Worm (Caenorhabditis elegans) whole organism, mixed stage, embryonic: Measurements from ENCODE around the gene R07C3.3.

ENCODE experiments used
- M03D4.4 ChIP-seq: sonication (generic microtip); optimal IDR thresholded peaks from 2 replicates; lab custom pipeline; 2017; ENCODE audit warnings: mild to moderate bottlenecking, missing genetic modification characterization, missing compliant biosample characterization
- bed-3 ChIP-seq: fragments of 200-800 bp; sonication (Bioruptor generic); optimal IDR thresholded peaks from 3 replicates; lab custom pipeline; 2018; ENCODE audit warnings: mild to moderate bottlenecking, missing genetic modification characterization, moderate library complexity, missing compliant biosample characterization
- blmp-1 ChIP-seq: fragments of 150-350 bp; optimal IDR thresholded peaks from 2 replicates; lab custom pipeline; 2014; ENCODE audit warnings: missing biosample characterization, missing genetic modification characterization
- ceh-39 ChIP-seq: fragments of 150-350 bp; optimal IDR thresholded peaks from 2 replicates; lab custom pipeline; 2014; ENCODE audit warnings: missing biosample characterization, missing genetic modification characterization
- ceh-43 ChIP-seq: fragments of 200-800 bp; sonication (Bioruptor generic); optimal IDR thresholded peaks from 2 replicates; lab custom pipeline; 2018; ENCODE audit warnings: mild to moderate bottlenecking, missing genetic modification characterization, moderate library complexity, missing compliant biosample characterization
- ceh-83 ChIP-seq: fragments of 200-800 bp; sonication (Bioruptor generic); optimal IDR thresholded peaks from 2 replicates; lab custom pipeline; 2018; ENCODE audit warnings: mild to moderate bottlenecking, missing genetic modification characterization, missing compliant biosample characterization
- ces-1 ChIP-seq: fragments of 150-350 bp; optimal IDR thresholded peaks from 2 replicates; lab custom pipeline; 2014; ENCODE audit warnings: missing biosample characterization, missing genetic modification reagents, missing genetic modification characterization
- cnd-1 ChIP-seq: fragments of 200-800 bp; sonication (Bioruptor generic); optimal IDR thresholded peaks from 2 replicates; lab custom pipeline; 2018; ENCODE audit warnings: mild to moderate bottlenecking, missing genetic modification characterization, missing compliant biosample characterization
- drap-1 ChIP-seq: fragments of 200-800 bp; sonication (Bioruptor generic); optimal IDR thresholded peaks from 3 replicates; lab custom pipeline; 2018; ENCODE audit warnings: mild to moderate bottlenecking, missing genetic modification characterization, missing compliant biosample characterization
- elt-1 ChIP-seq: sonication (generic microtip); optimal IDR thresholded peaks from 2 replicates; lab custom pipeline; 2017; ENCODE audit warnings: missing genetic modification characterization, mild to moderate bottlenecking, missing compliant biosample characterization, antibody characterized with exemption, moderate library complexity, borderline replicate concordance; ENCODE audit not compliant: insufficient read depth
- elt-3 ChIP-seq: fragments of 150-350 bp; optimal IDR thresholded peaks from 2 replicates; lab custom pipeline; 2014; ENCODE audit warnings: missing biosample characterization, missing genetic modification characterization
- flh-1 ChIP-seq: fragments of 200-800 bp; sonication (Bioruptor generic); optimal IDR thresholded peaks from 2 replicates; lab custom pipeline; 2018; ENCODE audit warnings: mild to moderate bottlenecking, missing genetic modification characterization, moderate library complexity, missing compliant biosample characterization
- ham-2 ChIP-seq: fragments of 200-800 bp; sonication (Bioruptor generic); optimal IDR thresholded peaks from 2 replicates; lab custom pipeline; 2018; ENCODE audit warnings: mild to moderate bottlenecking, missing genetic modification characterization, missing compliant biosample characterization
- hlh-1 ChIP-seq: fragments of 150-350 bp; optimal IDR thresholded peaks from 2 replicates; lab custom pipeline; 2014; ENCODE audit warnings: missing biosample characterization, missing genetic modification reagents, missing genetic modification characterization
- lin-13 ChIP-seq: fragments of 150-350 bp; optimal IDR thresholded peaks from 2 replicates; lab custom pipeline; 2014; ENCODE audit warnings: missing biosample characterization, missing genetic modification characterization
- lin-32 ChIP-seq: fragments of 200-800 bp; sonication (Bioruptor generic); optimal IDR thresholded peaks from 2 replicates; lab custom pipeline; 2018; ENCODE audit warnings: mild to moderate bottlenecking, missing genetic modification characterization, missing compliant biosample characterization
- lsy-2 ChIP-seq: fragments of 150-350 bp; optimal IDR thresholded peaks from 2 replicates; lab custom pipeline; 2014; ENCODE audit warnings: missing biosample characterization, missing genetic modification characterization
- mab-5 ChIP-seq: fragments of 150-350 bp; optimal IDR thresholded peaks from 2 replicates; lab custom pipeline; 2014; ENCODE audit warnings: missing biosample characterization, missing genetic modification characterization
- mep-1 ChIP-seq: fragments of 150-350 bp; optimal IDR thresholded peaks from 2 replicates; lab custom pipeline; 2017; ENCODE audit warnings: missing biosample characterization, missing genetic modification reagents, missing genetic modification characterization, inconsistent platforms
- mls-2 ChIP-seq: sonication (generic microtip); optimal IDR thresholded peaks from 2 replicates; lab custom pipeline; 2016; ENCODE audit warnings: mild to moderate bottlenecking, missing genetic modification characterization, moderate library complexity, missing compliant biosample characterization
- nhr-12 ChIP-seq: fragments of 150-350 bp; optimal IDR thresholded peaks from 2 replicates; lab custom pipeline; 2014; ENCODE audit warnings: missing biosample characterization, missing genetic modification characterization
- nhr-2 ChIP-seq: fragments of 150-350 bp; optimal IDR thresholded peaks from 2 replicates; lab custom pipeline; 2014; ENCODE audit warnings: missing biosample characterization, missing genetic modification characterization
- nhr-237 ChIP-seq: fragments of 150-350 bp; optimal IDR thresholded peaks from 2 replicates; lab custom pipeline; 2014; ENCODE audit warnings: missing biosample characterization, missing genetic modification characterization
- nhr-28 ChIP-seq: fragments of 150-350 bp; optimal IDR thresholded peaks from 2 replicates; lab custom pipeline; 2014; ENCODE audit warnings: missing biosample characterization, missing genetic modification characterization
- nhr-76 ChIP-seq: sonication (generic microtip); optimal IDR thresholded peaks from 2 replicates; lab custom pipeline; 2017; ENCODE audit warnings: missing biosample characterization, missing genetic modification characterization
- pha-4 ChIP-seq: fragments of 150-350 bp; optimal IDR thresholded peaks from 2 replicates; lab custom pipeline; 2018; ENCODE audit warnings: missing biosample characterization, missing genetic modification reagents, missing genetic modification characterization
- sem-2 ChIP-seq: fragments of 200-800 bp; sonication (Bioruptor generic); optimal IDR thresholded peaks from 2 replicates; lab custom pipeline; 2018; ENCODE audit warnings: mild to moderate bottlenecking, missing genetic modification characterization, missing compliant biosample characterization
- snpc-4 ChIP-seq: fragments of 150-350 bp; optimal IDR thresholded peaks from 2 replicates; lab custom pipeline; 2014; ENCODE audit warnings: missing biosample characterization, missing genetic modification characterization
- sptf-1 ChIP-seq: sonication (generic microtip); optimal IDR thresholded peaks from 2 replicates; lab custom pipeline; 2017; ENCODE audit warnings: mild to moderate bottlenecking, missing genetic modification characterization, moderate library complexity, missing compliant biosample characterization
- tbx-8 ChIP-seq: fragments of 200-800 bp; sonication (Bioruptor generic); optimal IDR thresholded peaks from 2 replicates; lab custom pipeline; 2018; ENCODE audit warnings: mild to moderate bottlenecking, missing genetic modification characterization, moderate library complexity, missing compliant biosample characterization
- unc-120 ChIP-seq: sonication (generic microtip); optimal IDR thresholded peaks from 2 replicates; lab custom pipeline; 2017; ENCODE audit warnings: missing genetic modification characterization, missing compliant biosample characterization; ENCODE audit not compliant: poor library complexity, severe bottlenecking
- unc-39 ChIP-seq: fragments of 150-350 bp; optimal IDR thresholded peaks from 2 replicates; lab custom pipeline; 2014; ENCODE audit warnings: missing biosample characterization, missing genetic modification characterization
- unc-62 ChIP-seq: fragments of 150-350 bp; optimal IDR thresholded peaks from 2 replicates; lab custom pipeline; 2014; ENCODE audit warnings: missing biosample characterization, missing genetic modification reagents, missing genetic modification characterization
- zip-8 ChIP-seq: fragments of 150-350 bp; optimal IDR thresholded peaks from 2 replicates; lab custom pipeline; 2014; ENCODE audit warnings: missing biosample characterization, missing genetic modification characterization
- ztf-11 ChIP-seq: fragments of 150-350 bp; optimal IDR thresholded peaks from 2 replicates; lab custom pipeline; 2014; ENCODE audit warnings: missing biosample characterization, missing genetic modification characterization

Gene R07C3.3

ce11 chrII:937265-937664 is 1.4 kb upstream of the R07C3.3 start (continued):
- TF ChIP-seq unc-120 (tag; lab: Kevin White, UChicago) (no peak), lsy-2 (no peak), ham-2 (no peak), mab-5 (tag; lab: Kevin White, UChicago) (no peak)

ce11 chrII:940779-941178 is 2.1 kb downstream of the R07C3.3 start, which contains the start of gene fbxc-36:
Gene fbxc-36, plus strand, starts transcription at chrII:940983.
- TF ChIP-seq ham-2: no peak
- TF ChIP-seq sptf-1 (tag; lab: Kevin White, UChicago): peak; percentile 45
- no peak for TF ChIP-seq hlh-1 (tag; lab: Kevin White, UChicago)
- no peak for TF ChIP-seq bed-3
- TF ChIP-seq unc-120 (tag; lab: Kevin White, UChicago): no peak
- no peak for TF ChIP-seq lin-32 (GFP tag; lab: Kevin White, UChicago)
- no peak for TF ChIP-seq nhr-28 (tag; lab: Kevin White, UChicago)
- TF ChIP-seq lin-13: no peak
- TF ChIP-seq ces-1 (GFP tag; lab: Kevin White, UChicago): no peak
- no peak for TF ChIP-seq elt-1 (tag; lab: Kevin White, UChicago)
- peak; percentile 60 for TF ChIP-seq nhr-2
- TF ChIP-seq cnd-1 (tag; lab: Kevin White, UChicago): peak; percentile 14
- no peak for TF ChIP-seq mab-5 (tag; lab: Kevin White, UChicago)
- TF ChIP-seq tbx-8 (GFP tag; lab: Kevin White, UChicago): no peak
- no peak for TF ChIP-seq blmp-1 (tag; lab: Kevin White, UChicago)
- TF ChIP-seq ceh-83: no peak
- TF ChIP-seq unc-62 (GFP tag; lab: Kevin White, UChicago): no peak
- no peak for TF ChIP-seq pha-4
- no peak for TF ChIP-seq nhr-237
- no peak for TF ChIP-seq ceh-43 (GFP tag; lab: Kevin White, UChicago)
- peak; percentile 12 for TF ChIP-seq ceh-39 (tag; lab: Kevin White, UChicago)
- no peak for TF ChIP-seq ztf-11 (tag; lab: Kevin White, UChicago)
- no peak for TF ChIP-seq mls-2
- TF ChIP-seq snpc-4 (tag; lab: Kevin White, UChicago): no peak
- TF ChIP-seq mep-1 (tag; lab: Kevin White, UChicago): no peak
- no peak for TF ChIP-seq lsy-2
- peak; percentile 41 for TF ChIP-seq nhr-12 (tag; lab: Kevin White, UChicago)
- TF ChIP-seq zip-8 (tag; lab: Kevin White, UChicago): no peak
- no peak for TF ChIP-seq drap-1
- no peak for TF ChIP-seq flh-1 (GFP tag; lab: Kevin White, UChicago)
- no peak for TF ChIP-seq sem-2 (GFP tag; lab: Kevin White, UChicago)
- no peak for TF ChIP-seq unc-39 (tag; lab: Kevin White, UChicago)
- no peak for TF ChIP-seq M03D4.4 (tag; lab: Kevin White, UChicago)
- TF ChIP-seq elt-3 (tag; lab: Kevin White, UChicago): no peak
- TF ChIP-seq nhr-76 (tag; lab: Kevin White, UChicago): no peak

ce11 chrII:943773-944172 is 5.1 kb downstream of the R07C3.3 start, which contains the start of gene clec-43:
Gene clec-43, plus strand, starts transcription at chrII:944066.
- TF ChIP-seq ceh-43 (GFP tag; lab: Kevin White, UChicago): no peak
- TF ChIP-seq ces-1 (GFP tag; lab: Kevin White, UChicago): no peak
- TF ChIP-seq unc-39 (tag; lab: Kevin White, UChicago): no peak
- TF ChIP-seq mls-2: no peak
- TF ChIP-seq ztf-11 (tag; lab: Kevin White, UChicago): no peak
- TF ChIP-seq pha-4: no peak
- TF ChIP-seq ceh-39 (tag; lab: Kevin White, UChicago): no peak

- TF ChIP-seq mep-1 (tag; lab: Kevin White, UChicago) (no peak), sptf-1 (tag; lab: Kevin White, UChicago) (no peak), elt-3 (tag; lab: Kevin White, UChicago) (no peak), ces-1 (GFP tag; lab: Kevin White, UChicago) (no peak), hlh-1 (tag; lab: Kevin White, UChicago) (no peak), unc-120 (tag; lab: Kevin White, UChicago) (no peak), nhr-28 (tag; lab: Kevin White, UChicago) (no peak), ceh-43 (GFP tag; lab: Kevin White, UChicago) (no peak), blmp-1 (tag; lab: Kevin White, UChicago) (no peak), ceh-39 (tag; lab: Kevin White, UChicago) (no peak), nhr-12 (tag; lab: Kevin White, UChicago) (no peak), tbx-8 (GFP tag; lab: Kevin White, UChicago) (no peak)
- TF ChIP-seq, all 35 proteins: peak for 0
These were observed 9.4 kb downstream of the R07C3.3 start, which contains the start of gene fbxc-32 for ce11 chrII:948091-948490. Gene fbxc-32, minus strand, starts transcription at chrII:948191.
